Worm (Caenorhabditis elegans): ENCODE results near the gene hil-3.

hil-3 gene

ce11 chrX:8158975-8159813, at the start of gene hil-3:
TSS of gene hil-3 (plus strand) at chrX:8159169.
- no peak; the same call in 1 of the 2 replicates for TF ChIP-seq ztf-29 (GFP tag; IDR thresholded peaks at IDR 0.05)
- no peak for TF ChIP-seq flt-1 (GFP tag; IDR thresholded peaks at IDR 0.05)
- TF ChIP-seq ref-1 (GFP tag; conservative IDR thresholded peaks at IDR 0.05) = no peak
- TF ChIP-seq T22C8.4 (GFP tag; IDR thresholded peaks at IDR 0.05) = no peak
- TF ChIP-seq med-1 (GFP tag; optimal IDR thresholded peaks at IDR 0.05; ENCODE audit: insufficient read depth) = no peak
- no peak for TF ChIP-seq tab-1 (GFP tag; IDR thresholded peaks at IDR 0.05)
- peak; percentile 15 for TF ChIP-seq cog-1 (tag; optimal IDR thresholded peaks at IDR 0.05)
- 0 out of 2 replicates have a peak, but pooled peaks have one; percentile 33 for TF ChIP-seq ztf-23 (GFP tag; IDR thresholded peaks at IDR 0.05)
- TF ChIP-seq klf-2 (GFP tag; conservative IDR thresholded peaks at IDR 0.05) = 0 out of 2 replicates have a peak, but pooled peaks have one; percentile 36

ce11 chrX:8109531-8109930, 49.4 kb upstream of the hil-3 start:
- TF ChIP-seq ztf-23 (GFP tag; IDR thresholded peaks at IDR 0.05) (no peak), ref-1 (GFP tag; conservative IDR thresholded peaks at IDR 0.05) (no peak), T22C8.4 (GFP tag; IDR thresholded peaks at IDR 0.05) (no peak), flt-1 (GFP tag; IDR thresholded peaks at IDR 0.05) (no peak), med-1 (GFP tag; optimal IDR thresholded peaks at IDR 0.05; ENCODE audit: insufficient read depth) (no peak), klf-2 (GFP tag; conservative IDR thresholded peaks at IDR 0.05) (no peak), tab-1 (GFP tag; IDR thresholded peaks at IDR 0.05) (no peak), ztf-29 (GFP tag; IDR thresholded peaks at IDR 0.05) (no peak), cog-1 (tag; optimal IDR thresholded peaks at IDR 0.05) (no peak)

ce11 chrX:8110193-8110592, 48.8 kb upstream of the hil-3 start, which contains the start of gene K07E3.1:
TSS of gene K07E3.1 (plus strand) at chrX:8110439.
- TF ChIP-seq med-1 (GFP tag; optimal IDR thresholded peaks at IDR 0.05; ENCODE audit: insufficient read depth) (no peak), tab-1 (GFP tag; IDR thresholded peaks at IDR 0.05) (no peak), cog-1 (tag; optimal IDR thresholded peaks at IDR 0.05) (no peak), klf-2 (GFP tag; conservative IDR thresholded peaks at IDR 0.05) (no peak)

ce11 chrX:8116157-8116556, 42.8 kb upstream of the hil-3 start, which contains the start of gene hlh-8:
TSS of gene hlh-8 (plus strand) at chrX:8116457.
- TF ChIP-seq med-1 (GFP tag; optimal IDR thresholded peaks at IDR 0.05; ENCODE audit: insufficient read depth) = no peak
- no peak for TF ChIP-seq tab-1 (GFP tag; IDR thresholded peaks at IDR 0.05)
- no peak for TF ChIP-seq T22C8.4 (GFP tag; IDR thresholded peaks at IDR 0.05)
- TF ChIP-seq klf-2 (GFP tag; conservative IDR thresholded peaks at IDR 0.05) = no peak
- TF ChIP-seq ref-1 (GFP tag; conservative IDR thresholded peaks at IDR 0.05) = no peak
- TF ChIP-seq ztf-23 (GFP tag; IDR thresholded peaks at IDR 0.05) = no peak
- no peak for TF ChIP-seq cog-1 (tag; optimal IDR thresholded peaks at IDR 0.05)
- TF ChIP-seq flt-1 (GFP tag; IDR thresholded peaks at IDR 0.05) = no peak
- no peak for TF ChIP-seq ztf-29 (GFP tag; IDR thresholded peaks at IDR 0.05)

- TF ChIP-seq T22C8.4 (GFP tag; IDR thresholded peaks at IDR 0.05) = no peak
- TF ChIP-seq ztf-23 (GFP tag; IDR thresholded peaks at IDR 0.05) = no peak
- TF ChIP-seq med-1 (GFP tag; optimal IDR thresholded peaks at IDR 0.05; ENCODE audit: insufficient read depth) = no peak
- no peak for TF ChIP-seq flt-1 (GFP tag; IDR thresholded peaks at IDR 0.05)
- TF ChIP-seq cog-1 (tag; optimal IDR thresholded peaks at IDR 0.05) = no peak
- no peak for TF ChIP-seq ztf-29 (GFP tag; IDR thresholded peaks at IDR 0.05)
- TF ChIP-seq tab-1 (GFP tag; IDR thresholded peaks at IDR 0.05) = no peak
These were observed 41.1 kb upstream of the hil-3 start for ce11 chrX:8117827-8118317.

- no peak for TF ChIP-seq flt-1 (GFP tag; IDR thresholded peaks at IDR 0.05)
These were observed 38.7 kb upstream of the hil-3 start for ce11 chrX:8120281-8120680.

ce11 chrX:8123194-8123593, 35.8 kb upstream of the hil-3 start, which contains the start of gene C02B8.12:
TSS of gene C02B8.12 (minus strand) at chrX:8123368.
- TF ChIP-seq ztf-23 (GFP tag; IDR thresholded peaks at IDR 0.05) (no peak), cog-1 (tag; optimal IDR thresholded peaks at IDR 0.05) (no peak), med-1 (GFP tag; optimal IDR thresholded peaks at IDR 0.05; ENCODE audit: insufficient read depth) (no peak), tab-1 (GFP tag; IDR thresholded peaks at IDR 0.05) (no peak), T22C8.4 (GFP tag; IDR thresholded peaks at IDR 0.05) (no peak), ztf-29 (GFP tag; IDR thresholded peaks at IDR 0.05) (no peak), klf-2 (GFP tag; conservative IDR thresholded peaks at IDR 0.05) (no peak), flt-1 (GFP tag; IDR thresholded peaks at IDR 0.05) (no peak), ref-1 (GFP tag; conservative IDR thresholded peaks at IDR 0.05) (no peak)

- TF ChIP-seq klf-2 (GFP tag; conservative IDR thresholded peaks at IDR 0.05) (no peak), T22C8.4 (GFP tag; IDR thresholded peaks at IDR 0.05) (no peak), med-1 (GFP tag; optimal IDR thresholded peaks at IDR 0.05; ENCODE audit: insufficient read depth) (no peak), cog-1 (tag; optimal IDR thresholded peaks at IDR 0.05) (no peak), flt-1 (GFP tag; IDR thresholded peaks at IDR 0.05) (no peak), ztf-29 (GFP tag; IDR thresholded peaks at IDR 0.05) (no peak), ref-1 (GFP tag; conservative IDR thresholded peaks at IDR 0.05) (no peak), ztf-23 (GFP tag; IDR thresholded peaks at IDR 0.05) (no peak), tab-1 (GFP tag; IDR thresholded peaks at IDR 0.05) (no peak)
These were observed 29.4 kb upstream of the hil-3 start, which contains the start of gene frpr-1 for ce11 chrX:8129543-8129942. TSS of gene frpr-1 (minus strand) at chrX:8129643.

- TF ChIP-seq cog-1 (tag; optimal IDR thresholded peaks at IDR 0.05) (peak; percentile 47), ztf-23 (GFP tag; IDR thresholded peaks at IDR 0.05) (no peak)
These were observed 22.6 kb upstream of the hil-3 start, which contains the start of gene C02B8.6 for ce11 chrX:8136276-8136891. TSS of gene C02B8.6 (minus strand) at chrX:8136326.

Measured in whole organism, midembryonic.